ENCODE assay signal across 1 worm cellular context in genomic region chrX:11162778-11163584, ce11.
A peak's percentile ranks its signal among the peaks of the same experiment; 100 is the strongest.
TF ChIP-seq lines count a peak whose summit lies in the region.

No protein-coding gene starts in this region.

TF ChIP-seq in whole organism, young adult, 124 proteins besides CTCF, POLR2A, EP300 and RAD21 (continued from another document):
- 0 out of 2 replicates have a peak, but pooled peaks have one; percentile 65 for TF ChIP-seq madf-3 (GFP tag; IDR thresholded peaks at IDR 0.05; lab: Robert Waterston, UW)
